Fruit fly (Drosophila melanogaster): Measurements from ENCODE around the gene Efa6.
A peak's percentile ranks its signal among the peaks of the same experiment; 100 is the strongest.

The Efa6 gene

dm6 chr3R:22639239-22639858, 51.8 kb downstream of the Efa6 start, which contains the start of the genes loco and wake:
Gene loco, minus strand, starts transcription at chr3R:22639387.
Gene wake, plus strand, starts transcription at chr3R:22639808.
- no peak for TF ChIP-seq CG32767 (GFP tag; IDR thresholded peaks at IDR 0.05)
- TF ChIP-seq repo (GFP tag; optimal IDR thresholded peaks at IDR 0.05), result peak; percentile 14
- no peak for TF ChIP-seq shn (GFP tag; optimal IDR thresholded peaks at IDR 0.05)
- no peak for TF ChIP-seq CG6854 (GFP tag; optimal IDR thresholded peaks at IDR 0.05)
- TF ChIP-seq gsb-n (tag; optimal IDR thresholded peaks at IDR 0.05), result no peak
- TF ChIP-seq nerfin-2 (GFP tag; IDR thresholded peaks at IDR 0.05; ENCODE audit: partially characterized antibody), result peak; percentile 55
- no peak for TF ChIP-seq Adf1 (GFP tag; IDR thresholded peaks at IDR 0.05)
- TF ChIP-seq Tbp (GFP tag; optimal IDR thresholded peaks at IDR 0.05), result no peak
- no peak for TF ChIP-seq Dip2 (GFP tag; IDR thresholded peaks at IDR 0.05)
- TF ChIP-seq CG10274 (GFP tag; optimal IDR thresholded peaks at IDR 0.05), result no peak
- no peak for TF ChIP-seq ci (GFP tag; IDR thresholded peaks at IDR 0.05)
- no peak for TF ChIP-seq CG12219 (GFP tag; optimal IDR thresholded peaks at IDR 0.05)
- no peak for TF ChIP-seq hth (optimal IDR thresholded peaks at IDR 0.05)
- no peak for TF ChIP-seq CG9727 (GFP tag; optimal IDR thresholded peaks at IDR 0.05)
- TF ChIP-seq CG7786 (GFP tag; optimal IDR thresholded peaks at IDR 0.05), result peak; percentile 4
- TF ChIP-seq lola (GFP tag; optimal IDR thresholded peaks at IDR 0.05), result peak in 1 of 3 experiments; percentile 7
- no peak for TF ChIP-seq CG6254 (GFP tag; optimal IDR thresholded peaks at IDR 0.05)
- no peak for TF ChIP-seq Six4 (GFP tag; optimal IDR thresholded peaks at IDR 0.05)
- TF ChIP-seq CG12155 (GFP tag; optimal IDR thresholded peaks at IDR 0.05), result peak; percentile 10
- no peak for TF ChIP-seq gce (GFP tag; IDR thresholded peaks at IDR 0.05)
- no peak for TF ChIP-seq cwo (GFP tag; optimal IDR thresholded peaks at IDR 0.05)
- TF ChIP-seq CG6791 (GFP tag; IDR thresholded peaks at IDR 0.05; ENCODE audit: partially characterized antibody), result peak; percentile 75; the same call in 2 of the 3 replicates
- no peak for TF ChIP-seq CG17359 (tag; optimal IDR thresholded peaks at IDR 0.05)
- no peak for TF ChIP-seq Lim3 (GFP tag; IDR thresholded peaks at IDR 0.05)
- TF ChIP-seq pb (GFP tag; optimal IDR thresholded peaks at IDR 0.05), result no peak
- no peak for TF ChIP-seq slp2 (GFP tag; optimal IDR thresholded peaks at IDR 0.05)
- TF ChIP-seq z (GFP tag; IDR thresholded peaks at IDR 0.05), result no peak
- no peak for TF ChIP-seq CG3726 (GFP tag; IDR thresholded peaks at IDR 0.05)
- no peak for TF ChIP-seq salm (tag; optimal IDR thresholded peaks at IDR 0.05)
- peak; percentile 17 for TF ChIP-seq sens (GFP tag)
- no peak for TF ChIP-seq Kr (GFP tag; optimal IDR thresholded peaks at IDR 0.05)
- TF ChIP-seq dan (GFP tag; IDR thresholded peaks at IDR 0.05), result no peak
- no peak for TF ChIP-seq en (GFP tag; optimal IDR thresholded peaks at IDR 0.05)
- peak; percentile 20 for TF ChIP-seq gro (GFP tag; optimal IDR thresholded peaks at IDR 0.05)
- TF ChIP-seq CG14965 (GFP tag; optimal IDR thresholded peaks at IDR 0.05; ENCODE audit: borderline replicate concordance), result no peak
- TF ChIP-seq CG18011 (GFP tag; optimal IDR thresholded peaks at IDR 0.05), result peak; percentile 99
- TF ChIP-seq CTCF (GFP tag; optimal IDR thresholded peaks at IDR 0.05), result peak; percentile 42
- peak; percentile 39; the same call in 1 of the 3 replicates for TF ChIP-seq CG17361 (GFP tag; IDR thresholded peaks at IDR 0.05)
- no peak for TF ChIP-seq zf30C (GFP tag; optimal IDR thresholded peaks at IDR 0.05)
- no peak for TF ChIP-seq CG4730 (GFP tag; IDR thresholded peaks at IDR 0.05)
- no peak for TF ChIP-seq CrebB (tag; optimal IDR thresholded peaks at IDR 0.05)
- peak; percentile 81; the same call in 2 of the 4 replicates for TF ChIP-seq chinmo (GFP tag; IDR thresholded peaks at IDR 0.05; ENCODE audit: partially characterized antibody)
- no peak for TF ChIP-seq CG2889 (GFP tag; IDR thresholded peaks at IDR 0.05)
- no peak for TF ChIP-seq Hsf (GFP tag; optimal IDR thresholded peaks at IDR 0.05)
- no peak for TF ChIP-seq Sox100B (GFP tag; optimal IDR thresholded peaks at IDR 0.05)
- TF ChIP-seq Deaf1 (tag; optimal IDR thresholded peaks at IDR 0.05), result peak; percentile 22
- no peak for TF ChIP-seq dmrt99B (tag; optimal IDR thresholded peaks at IDR 0.05)
- TF ChIP-seq MBD-R2 (GFP tag; IDR thresholded peaks at IDR 0.05), result peak; percentile 42
- no peak for TF ChIP-seq CG12769 (tag; optimal IDR thresholded peaks at IDR 0.05)
- peak; percentile 45 for TF ChIP-seq YL-1 (GFP tag; optimal IDR thresholded peaks at IDR 0.05)
- no peak for TF ChIP-seq maf-S (GFP tag; optimal IDR thresholded peaks at IDR 0.05)
- TF ChIP-seq CG2120 (GFP tag; optimal IDR thresholded peaks at IDR 0.05), result peak; percentile 19
